Worm (Caenorhabditis elegans) whole organism, L1 larva: Measurements from ENCODE around the gene picd-1.

Experiments used
- C04F5.9 ChIP-seq: sonication (generic microtip); optimal IDR thresholded peaks from 2 replicates; lab custom pipeline; 2016; ENCODE audit warnings: missing genetic modification characterization, missing compliant biosample characterization
- C16A3.4 ChIP-seq: fragments of 150-350 bp; optimal IDR thresholded peaks from 2 replicates; lab custom pipeline; 2014; ENCODE audit warnings: missing biosample characterization, missing genetic modification characterization
- F16B12.6 ChIP-seq: fragments of 150-350 bp; optimal IDR thresholded peaks from 2 replicates; lab custom pipeline; 2014; ENCODE audit warnings: missing biosample characterization, missing genetic modification characterization
- aly-2 ChIP-seq: fragments of 150-350 bp; optimal IDR thresholded peaks from 2 replicates; lab custom pipeline; 2014; ENCODE audit warnings: missing biosample characterization, missing genetic modification characterization
- ama-1 ChIP-seq: fragments of 150-350 bp; optimal IDR thresholded peaks from 2 replicates; lab custom pipeline; 2014
- blmp-1 ChIP-seq: fragments of 150-350 bp; optimal IDR thresholded peaks from 2 replicates; lab custom pipeline; 2014; ENCODE audit warnings: missing biosample characterization, missing genetic modification characterization
- ceh-63 ChIP-seq: fragments of 200-800 bp; sonication (Bioruptor generic); optimal IDR thresholded peaks from 2 replicates; lab custom pipeline; 2018; ENCODE audit warnings: mild to moderate bottlenecking, missing genetic modification characterization, missing compliant biosample characterization
- ceh-8 ChIP-seq: fragments of 200-800 bp; sonication (Bioruptor generic); optimal IDR thresholded peaks from 2 replicates; lab custom pipeline; 2018; ENCODE audit warnings: mild to moderate bottlenecking, missing genetic modification characterization, moderate library complexity, missing compliant biosample characterization
- ceh-82 ChIP-seq, 3 experiments: fragments of 150-350 bp in 1 of 3; sonication (generic microtip) in 2 of 3; optimal IDR thresholded peaks; 2 replicates each; lab custom pipeline; 2014 to 2017; ENCODE audit warnings: missing biosample characterization in 3 of 3, missing genetic modification characterization in 3 of 3
- ces-1 ChIP-seq: fragments of 150-350 bp; optimal IDR thresholded peaks from 2 replicates; lab custom pipeline; 2014; ENCODE audit warnings: missing biosample characterization, missing genetic modification reagents, missing genetic modification characterization
- dpl-1 ChIP-seq, 3 experiments: fragments of 150-350 bp in 2 of 3; sonication (generic microtip) in 1 of 3; optimal IDR thresholded peaks; 2 replicates each; lab custom pipeline; 2014 to 2017; ENCODE audit warnings: missing biosample characterization in 3 of 3, missing genetic modification characterization in 3 of 3, missing genetic modification reagents in 3 of 3
- dsc-1 ChIP-seq: sonication (generic microtip); optimal IDR thresholded peaks from 2 replicates; lab custom pipeline; 2016; ENCODE audit warnings: mild to moderate bottlenecking, missing genetic modification characterization, missing compliant biosample characterization
- efl-1 ChIP-seq, 4 experiments: fragments of 150-350 bp; optimal IDR thresholded peaks in 3 of 4; peaks in 1 of 4; 1 replicate in 1 of 4; 2 replicates in 3 of 4; lab custom pipeline; 2014; ENCODE audit warnings: missing biosample characterization in 2 of 4, missing genetic modification characterization in 2 of 4, missing genetic modification reagents in 2 of 4
- egl-13 ChIP-seq: sonication (generic microtip); optimal IDR thresholded peaks from 2 replicates; lab custom pipeline; 2016; ENCODE audit warnings: missing genotype, missing genetic modification reagents, missing genetic modification characterization, missing compliant biosample characterization
- elt-2 ChIP-seq: sonication (generic microtip); optimal IDR thresholded peaks from 2 replicates; lab custom pipeline; 2016; ENCODE audit warnings: missing genetic modification characterization, mild to moderate bottlenecking, inconsistent platforms, missing compliant biosample characterization, missing genetic modification reagents
- fkh-10 ChIP-seq: sonication (generic microtip); optimal IDR thresholded peaks from 2 replicates; lab custom pipeline; 2017; ENCODE audit warnings: missing biosample characterization, missing genetic modification reagents, missing genetic modification characterization
- fkh-4 ChIP-seq: sonication (generic microtip); optimal IDR thresholded peaks from 2 replicates; lab custom pipeline; 2016; ENCODE audit warnings: missing compliant biosample characterization, missing genetic modification characterization, borderline replicate concordance
- fkh-8 ChIP-seq: sonication (generic microtip); optimal IDR thresholded peaks from 2 replicates; lab custom pipeline; 2016; ENCODE audit warnings: mild to moderate bottlenecking, missing genetic modification characterization, missing compliant biosample characterization
- grh-1 ChIP-seq: fragments of 200-800 bp; sonication (Bioruptor generic); IDR thresholded peaks from 2 replicates; pipeline ENCODE4 v1.3.6; 2022; ENCODE audit warnings: missing genetic modification reagents, missing genetic modification characterization, missing compliant biosample characterization
- irx-1 ChIP-seq: sonication (generic microtip); optimal IDR thresholded peaks from 2 replicates; lab custom pipeline; 2016; ENCODE audit warnings: missing genetic modification characterization, missing compliant biosample characterization
- isw-1 ChIP-seq: fragments of 200-800 bp; sonication (Bioruptor generic); IDR thresholded peaks from 2 replicates; pipeline ENCODE4 v1.3.6; 2022; ENCODE audit warnings: missing genetic modification characterization, missing compliant biosample characterization
- lin-13 ChIP-seq: fragments of 150-350 bp; optimal IDR thresholded peaks from 2 replicates; lab custom pipeline; 2014; ENCODE audit warnings: missing biosample characterization, missing genetic modification reagents, missing genetic modification characterization
- lin-15B ChIP-seq: fragments of 150-350 bp; sonication (generic microtip); optimal IDR thresholded peaks from 3 replicates; lab custom pipeline; 2014; ENCODE audit warnings: missing biosample characterization, missing genetic modification characterization
- lin-35 ChIP-seq, 2 experiments: fragments of 150-350 bp; optimal IDR thresholded peaks; 2 replicates each; lab custom pipeline; 2014; ENCODE audit warnings: missing biosample characterization in 2 of 2, missing genetic modification characterization in 2 of 2, missing genetic modification reagents in 2 of 2
- lin-39 ChIP-seq: fragments of 150-350 bp; optimal IDR thresholded peaks from 2 replicates; lab custom pipeline; 2014; ENCODE audit warnings: missing biosample characterization, missing genetic modification reagents, missing genetic modification characterization
- lir-3 ChIP-seq: sonication (generic microtip); optimal IDR thresholded peaks from 2 replicates; lab custom pipeline; 2016; ENCODE audit warnings: mild to moderate bottlenecking, missing genetic modification characterization, moderate library complexity, missing compliant biosample characterization; ENCODE audit not compliant: poor library complexity
- lsy-2 ChIP-seq, 2 experiments: fragments of 150-350 bp; optimal IDR thresholded peaks; 2 replicates each; lab custom pipeline; 2014; ENCODE audit warnings: missing biosample characterization in 2 of 2, missing genetic modification characterization in 2 of 2
- mep-1 ChIP-seq: fragments of 150-350 bp; optimal IDR thresholded peaks from 2 replicates; lab custom pipeline; 2014; ENCODE audit warnings: missing biosample characterization, missing genetic modification characterization
- nhr-11 ChIP-seq: fragments of 150-350 bp; optimal IDR thresholded peaks from 2 replicates; lab custom pipeline; 2014; ENCODE audit warnings: missing biosample characterization, missing genetic modification characterization
- nhr-19 ChIP-seq: fragments of 200-800 bp; sonication (Bioruptor generic); conservative IDR thresholded peaks from 2 replicates; pipeline ENCODE4 v1.3.6; 2022; ENCODE audit warnings: missing genetic modification characterization, missing compliant biosample characterization
- nhr-20 ChIP-seq: sonication (generic microtip); optimal IDR thresholded peaks from 2 replicates; lab custom pipeline; 2016; ENCODE audit warnings: mild to moderate bottlenecking, missing genetic modification characterization, missing compliant biosample characterization
- nhr-237 ChIP-seq: fragments of 150-350 bp; optimal IDR thresholded peaks from 2 replicates; lab custom pipeline; 2014; ENCODE audit warnings: missing biosample characterization, missing genetic modification characterization
- nhr-47 ChIP-seq: sonication (generic microtip); optimal IDR thresholded peaks from 2 replicates; lab custom pipeline; 2016; ENCODE audit warnings: mild to moderate bottlenecking, missing genetic modification characterization, moderate library complexity, missing compliant biosample characterization
- nhr-71 ChIP-seq: sonication (generic microtip); optimal IDR thresholded peaks from 2 replicates; lab custom pipeline; 2016; ENCODE audit warnings: mild to moderate bottlenecking, missing genetic modification characterization, moderate library complexity, missing compliant biosample characterization
- nhr-84 ChIP-seq: sonication (generic microtip); optimal IDR thresholded peaks from 2 replicates; lab custom pipeline; 2017; ENCODE audit warnings: missing biosample characterization, missing genetic modification characterization
- nhr-85 ChIP-seq: sonication (generic microtip); peaks from one replicate; lab custom pipeline; 2016; ENCODE audit warnings: missing genetic modification characterization, inconsistent platforms, missing compliant biosample characterization
- nhr-90 ChIP-seq: sonication (generic microtip); optimal IDR thresholded peaks from 2 replicates; lab custom pipeline; 2016; ENCODE audit warnings: mild to moderate bottlenecking, missing genetic modification characterization, missing compliant biosample characterization; ENCODE audit not compliant: poor library complexity
- pax-3 ChIP-seq: fragments of 200-800 bp; sonication (Bioruptor generic); optimal IDR thresholded peaks from 2 replicates; lab custom pipeline; 2018; ENCODE audit warnings: mild to moderate bottlenecking, missing genetic modification characterization, moderate library complexity, missing compliant biosample characterization
- rnt-1 ChIP-seq: sonication (generic microtip); optimal IDR thresholded peaks from 2 replicates; lab custom pipeline; 2016; ENCODE audit warnings: mild to moderate bottlenecking, missing genetic modification characterization, moderate library complexity, missing compliant biosample characterization
- skn-1 ChIP-seq: fragments of 150-350 bp; optimal IDR thresholded peaks from 2 replicates; lab custom pipeline; 2014; ENCODE audit warnings: missing biosample characterization, missing genetic modification characterization
- snpc-4 ChIP-seq: fragments of 150-350 bp; optimal IDR thresholded peaks from 2 replicates; lab custom pipeline; 2014; ENCODE audit warnings: missing biosample characterization, missing genetic modification characterization
- snu-23 ChIP-seq: sonication (generic microtip); optimal IDR thresholded peaks from 2 replicates; lab custom pipeline; 2016; ENCODE audit warnings: missing genetic modification characterization, missing compliant biosample characterization
- sox-4 ChIP-seq: sonication (generic microtip); optimal IDR thresholded peaks from 2 replicates; lab custom pipeline; 2016; ENCODE audit warnings: missing genetic modification characterization, missing compliant biosample characterization
- sptf-1 ChIP-seq: fragments of 150-350 bp; optimal IDR thresholded peaks from 2 replicates; lab custom pipeline; 2014; ENCODE audit warnings: missing biosample characterization, missing genetic modification characterization
- swsn-7 ChIP-seq: sonication (generic microtip); optimal IDR thresholded peaks from 2 replicates; lab custom pipeline; 2016; ENCODE audit warnings: missing genetic modification characterization, missing compliant biosample characterization
- tbx-2 ChIP-seq: sonication (generic microtip); optimal IDR thresholded peaks from 2 replicates; lab custom pipeline; 2016; ENCODE audit warnings: missing genetic modification characterization, missing compliant biosample characterization
- tlp-1 ChIP-seq: fragments of 150-350 bp; optimal IDR thresholded peaks from 2 replicates; lab custom pipeline; 2014; ENCODE audit warnings: missing biosample characterization, missing genetic modification characterization
- unc-130 ChIP-seq: fragments of 150-350 bp; optimal IDR thresholded peaks from 2 replicates; lab custom pipeline; 2017; ENCODE audit warnings: missing biosample characterization, missing genetic modification characterization, inconsistent platforms
- unc-86 ChIP-seq: sonication (generic microtip); optimal IDR thresholded peaks from 2 replicates; lab custom pipeline; 2016; ENCODE audit warnings: missing genetic modification characterization, missing compliant biosample characterization
- xbp-1 ChIP-seq: sonication (generic microtip); optimal IDR thresholded peaks from 2 replicates; lab custom pipeline; 2016; ENCODE audit warnings: missing genetic modification characterization, missing compliant biosample characterization
- zip-4 ChIP-seq: fragments of 200-800 bp; sonication (Bioruptor generic); optimal IDR thresholded peaks from 2 replicates; lab custom pipeline; 2018; ENCODE audit warnings: mild to moderate bottlenecking, missing genetic modification characterization, moderate library complexity, missing compliant biosample characterization
- ztf-4 ChIP-seq: fragments of 150-350 bp; optimal IDR thresholded peaks from 2 replicates; lab custom pipeline; 2014; ENCODE audit warnings: missing biosample characterization, missing genetic modification characterization

The picd-1 gene

ce11 chrV:126610-127009 lies 22.0 kb downstream of the picd-1 start, which contains the start of gene W03F9.1:
TSS of gene W03F9.1 (minus strand) at chrV:126718.
- no peak for TF ChIP-seq tlp-1 (tag; lab: Kevin White, UChicago)
- peak; percentile 69 for TF ChIP-seq tbx-2 (tag; lab: Kevin White, UChicago)
- peak; percentile 85 for TF ChIP-seq dsc-1 (tag; lab: Kevin White, UChicago)
- peak; percentile 33 for TF ChIP-seq nhr-85 (tag; lab: Kevin White, UChicago)
- peak; percentile 69 for TF ChIP-seq skn-1 (tag; lab: Kevin White, UChicago)
- peak; percentile 11 for TF ChIP-seq zip-4 (GFP tag; lab: Kevin White, UChicago)
- TF ChIP-seq nhr-20 (tag; lab: Kevin White, UChicago) = peak; percentile 69
- peak; percentile 72 for TF ChIP-seq swsn-7 (tag; lab: Kevin White, UChicago)
- TF ChIP-seq lin-39 (tag; lab: Kevin White, UChicago) = peak; percentile 77
- peak; percentile 67 for TF ChIP-seq snpc-4
- no peak for TF ChIP-seq nhr-237
- no peak for TF ChIP-seq ama-1 (lab: Kevin White, UChicago)
- TF ChIP-seq lsy-2 (tag; optimal IDR thresholded peaks at IDR 0.05; lab: Kevin White, UChicago) = peak; percentile 59 to 79
- peak; percentile 45 to 65 for TF ChIP-seq efl-1 (optimal IDR thresholded peaks at IDR 0.05; lab: Kevin White, UChicago)
- peak; percentile 73 to 95 for TF ChIP-seq efl-1 (GFP tag; optimal IDR thresholded peaks at IDR 0.05 in 1 of 2; lab: Kevin White, UChicago)
- TF ChIP-seq ztf-4 (tag; lab: Kevin White, UChicago) = no peak
- TF ChIP-seq sptf-1 (tag; lab: Kevin White, UChicago) = no peak
- TF ChIP-seq snu-23 (GFP tag; lab: Kevin White, UChicago) = peak; percentile 78
- TF ChIP-seq blmp-1 (tag; lab: Kevin White, UChicago) = peak; percentile 37
- TF ChIP-seq irx-1 = peak; percentile 83
- TF ChIP-seq F16B12.6 (tag; lab: Kevin White, UChicago) = peak; percentile 96
- peak; percentile 62 for TF ChIP-seq isw-1 (GFP tag; lab: Robert Waterston, UW)
- peak; percentile 21 for TF ChIP-seq nhr-11 (tag; lab: Kevin White, UChicago)
- TF ChIP-seq fkh-4 (tag; lab: Kevin White, UChicago) = peak; percentile 30
- peak; percentile 78 for TF ChIP-seq ceh-8 (GFP tag; lab: Kevin White, UChicago)
- TF ChIP-seq C04F5.9 = peak; percentile 55
- no peak for TF ChIP-seq ces-1 (GFP tag; lab: Kevin White, UChicago)
- TF ChIP-seq fkh-10 (GFP tag; lab: Kevin White, UChicago) = no peak
- TF ChIP-seq mep-1 (tag; lab: Kevin White, UChicago) = peak; percentile 96
- TF ChIP-seq ceh-82 (tag; optimal IDR thresholded peaks at IDR 0.05; lab: Kevin White, UChicago) = peak in 2 of 3 experiments; percentile 57 to 60
- no peak for TF ChIP-seq lin-15B (tag; lab: Kevin White, UChicago)
- peak; percentile 69 for TF ChIP-seq egl-13 (tag; lab: Kevin White, UChicago)
- TF ChIP-seq nhr-47 = peak; percentile 85
- peak; percentile 57 for TF ChIP-seq nhr-19 (GFP tag; lab: Robert Waterston, UW)
- peak; percentile 7 for TF ChIP-seq pax-3 (tag; lab: Kevin White, UChicago)
- TF ChIP-seq elt-2 (tag; lab: Kevin White, UChicago) = peak; percentile 26
- TF ChIP-seq aly-2 = no peak
- peak; percentile 50 for TF ChIP-seq sox-4 (tag; lab: Kevin White, UChicago)
- peak; percentile 69 for TF ChIP-seq xbp-1 (tag; lab: Kevin White, UChicago)
- peak; percentile 16 for TF ChIP-seq lin-13
- TF ChIP-seq dpl-1 (GFP tag; optimal IDR thresholded peaks at IDR 0.05; lab: Kevin White, UChicago) = peak; percentile 42 to 70 (median 64)
- TF ChIP-seq nhr-90 (tag; lab: Kevin White, UChicago) = peak; percentile 73
- peak; percentile 48 for TF ChIP-seq fkh-8
- TF ChIP-seq grh-1 (GFP tag; lab: Robert Waterston, UW) = 0 out of 2 replicates have a peak, but pooled peaks have one; percentile 17
- no peak for TF ChIP-seq lir-3 (tag; lab: Kevin White, UChicago)
- TF ChIP-seq ceh-63 (GFP tag; lab: Kevin White, UChicago) = no peak
- TF ChIP-seq unc-130 = peak; percentile 65
- peak; percentile 53 for TF ChIP-seq rnt-1 (tag; lab: Kevin White, UChicago)
- peak; percentile 41 to 57 for TF ChIP-seq lin-35 (GFP tag; optimal IDR thresholded peaks at IDR 0.05; lab: Kevin White, UChicago)
- peak; percentile 71 for TF ChIP-seq unc-86 (tag; lab: Kevin White, UChicago)
- TF ChIP-seq C16A3.4 (tag; lab: Kevin White, UChicago) = peak; percentile 21
- TF ChIP-seq nhr-71 (tag; lab: Kevin White, UChicago) = peak; percentile 82
- TF ChIP-seq nhr-84 (tag; lab: Kevin White, UChicago) = no peak
- TF ChIP-seq, all 84 proteins: peak for 40
